Fruit fly (Drosophila melanogaster) whole organism, larva: ENCODE results near the gene tara.

Source experiments
- noc ChIP-seq: fragments of 200-800 bp; sonication (Bioruptor generic); optimal IDR thresholded peaks from 3 replicates; lab custom pipeline; 2019; ENCODE audit warnings: missing biosample characterization, mild to moderate bottlenecking, missing genetic modification characterization, moderate library complexity

Gene tara

DNA sequence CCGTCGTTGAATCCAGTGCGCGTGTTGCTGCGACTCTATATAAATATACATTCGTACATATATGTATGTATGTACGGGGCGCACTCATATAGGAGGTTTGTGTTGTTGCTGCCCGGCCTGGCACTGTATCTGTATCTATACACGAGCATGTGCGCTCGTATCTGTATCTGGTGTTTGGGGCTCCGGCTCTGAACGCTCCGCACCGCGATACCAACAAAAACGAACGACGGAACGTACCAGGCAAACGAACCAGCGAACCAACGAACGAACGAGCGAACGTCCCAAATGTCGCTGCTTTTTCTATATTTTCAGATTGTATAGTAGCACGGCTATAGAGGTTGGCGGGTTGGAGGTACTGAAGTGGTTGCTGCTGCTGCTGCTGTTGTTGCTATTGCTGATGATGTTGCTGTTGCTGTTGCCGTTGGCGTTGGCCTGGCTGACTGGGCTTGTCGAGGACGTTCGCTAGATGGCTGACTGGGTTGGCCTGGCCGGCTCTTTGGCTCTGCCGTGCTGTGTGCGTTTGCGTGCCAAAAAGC, 18.3 kb upstream of the tara start:
- TF ChIP-seq noc, result peak; percentile 35

DNA sequence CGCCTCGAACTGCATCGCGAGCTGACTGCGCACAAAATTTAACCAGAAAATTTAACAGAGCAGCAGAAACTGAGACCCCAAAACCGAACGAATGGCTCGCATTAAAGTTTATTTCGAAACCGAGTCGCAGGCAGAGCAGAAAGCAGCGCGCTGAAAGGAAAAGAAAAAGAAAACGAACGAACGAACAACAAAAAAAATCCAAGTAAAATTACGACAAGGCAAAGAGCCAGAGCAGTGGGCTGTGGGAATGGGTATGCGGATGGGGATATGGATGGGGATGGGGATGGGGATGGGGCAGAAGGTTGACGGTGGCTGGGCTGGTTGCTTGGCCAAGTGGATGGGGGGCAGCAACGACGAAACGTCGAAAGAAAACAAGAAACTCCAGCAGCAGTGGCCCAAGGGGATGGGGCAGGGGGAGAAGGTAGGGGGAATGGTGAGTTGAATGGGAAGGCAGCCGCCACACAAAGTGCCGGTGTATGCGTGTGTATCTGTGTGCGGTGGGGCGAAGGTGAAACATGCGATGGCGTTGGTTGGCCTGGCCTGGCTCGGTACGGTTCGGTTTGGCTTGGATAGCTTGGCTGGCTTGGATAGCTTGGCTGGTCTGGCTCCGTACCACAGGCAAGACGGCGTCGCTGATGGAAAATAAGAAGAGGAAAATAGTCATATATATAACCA, 17.2 kb upstream of the tara start:
- TF ChIP-seq noc, result no peak

dm6 chr3R:16208924-16209713, 16.3 kb upstream of the tara start:
- peak; percentile 36 for TF ChIP-seq noc

- no peak for TF ChIP-seq noc
Observed at dm6 chr3R:16209714-16210553, 15.5 kb upstream of the tara start.

dm6 chr3R:16210808-16211578, 14.5 kb upstream of the tara start:
- no peak for TF ChIP-seq noc

- TF ChIP-seq noc, result no peak
Observed at dm6 chr3R:16211883-16212540, 13.4 kb upstream of the tara start.

- no peak for TF ChIP-seq noc
Observed at dm6 chr3R:16212859-16213708, 12.4 kb upstream of the tara start.

DNA sequence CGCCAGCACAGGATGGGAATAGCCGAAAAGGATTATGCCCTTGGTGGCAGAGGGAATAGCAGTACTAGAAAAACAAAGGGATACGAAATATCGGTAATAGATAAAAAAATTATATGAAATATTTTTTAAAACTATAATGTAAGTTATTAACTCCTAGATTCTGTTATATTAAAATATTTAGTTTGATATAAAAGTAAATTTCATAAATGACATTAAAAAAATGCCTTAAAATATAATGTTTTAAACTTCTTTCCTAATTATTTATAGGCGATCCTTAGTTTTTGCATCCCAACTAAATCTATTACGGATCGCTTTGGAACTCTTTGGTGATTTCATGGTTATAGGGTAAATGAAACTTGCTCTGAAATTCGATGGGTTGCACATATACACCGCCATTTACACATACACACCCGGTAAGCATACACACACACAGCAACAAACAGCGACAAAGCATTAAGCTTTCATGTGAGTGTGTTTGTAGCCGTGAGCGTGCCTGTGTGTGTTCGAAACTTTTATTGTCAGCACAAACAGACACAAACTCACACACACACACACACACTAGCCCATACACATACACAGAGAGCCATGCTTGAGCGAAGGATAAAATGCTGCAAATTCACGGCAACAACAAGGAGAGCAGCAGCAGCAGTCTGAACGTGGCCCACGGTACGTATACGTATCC, 11.5 kb upstream of the tara start:
- no peak for TF ChIP-seq noc

- TF ChIP-seq noc, result no peak
Observed at dm6 chr3R:16214474-16215318, 10.8 kb upstream of the tara start.

- no peak for TF ChIP-seq noc
Observed at dm6 chr3R:16215319-16215701, 10.1 kb upstream of the tara start.

dm6 chr3R:16217368-16217767, 8.1 kb upstream of the tara start:
- TF ChIP-seq noc, result no peak

- TF ChIP-seq noc, result no peak
Observed at dm6 chr3R:16218251-16219030, 7.0 kb upstream of the tara start.
